Worm (Caenorhabditis elegans) whole organism, early embryonic: ENCODE measurements around the gene fpn-1.2.

Experiments used
- ama-1 ChIP-seq: fragments of 150-350 bp; optimal IDR thresholded peaks from 2 replicates; lab custom pipeline; 2014
- ceh-13 ChIP-seq: fragments of 200-800 bp; sonication (Bioruptor generic); optimal IDR thresholded peaks from 2 replicates; lab custom pipeline; 2018; ENCODE audit warnings: mild to moderate bottlenecking, missing genetic modification characterization, missing compliant biosample characterization
- hmg-4 ChIP-seq: fragments of 200-800 bp; sonication (Bioruptor generic); optimal IDR thresholded peaks from 2 replicates; lab custom pipeline; 2018; ENCODE audit warnings: mild to moderate bottlenecking, missing genetic modification characterization, missing compliant biosample characterization
- tbx-11 ChIP-seq: fragments of 200-800 bp; sonication (Bioruptor generic); IDR thresholded peaks from 2 replicates; pipeline ENCODE4 v1.3.6; 2022; ENCODE audit warnings: missing genetic modification characterization, missing compliant biosample characterization
- tbx-37 ChIP-seq: fragments of 200-800 bp; sonication (Bioruptor generic); conservative IDR thresholded peaks from 2 replicates; pipeline ENCODE4 v1.3.6; 2022; ENCODE audit warnings: missing genetic modification reagents, missing genetic modification characterization, missing compliant biosample characterization

- TF ChIP-seq ceh-13: no peak
- no peak for TF ChIP-seq tbx-37 (GFP tag; lab: Robert Waterston, UW)
- TF ChIP-seq hmg-4 (GFP tag; lab: Kevin White, UChicago): peak; percentile 24
- TF ChIP-seq ama-1: no peak
- no peak for TF ChIP-seq tbx-11 (GFP tag; lab: Robert Waterston, UW)
Measured at ce11 chrV:1472569-1472968, 8.1 kb upstream of the fpn-1.2 start.
